Worm (Caenorhabditis elegans): ENCODE results near the gene syx-2.

ce11 chrX:13937350-13937749 lies 22.6 kb upstream of the syx-2 start:
- no peak for TF ChIP-seq madf-2 (tag; optimal IDR thresholded peaks at IDR 0.05)
- TF ChIP-seq nhr-11 (tag; optimal IDR thresholded peaks at IDR 0.05), result no peak
- TF ChIP-seq C08G9.2 (tag; optimal IDR thresholded peaks at IDR 0.05), result no peak

All from whole organism, late embryonic.